Worm (Caenorhabditis elegans): Measurements from ENCODE around the gene R07E5.7.

R07E5.7 gene

DNA sequence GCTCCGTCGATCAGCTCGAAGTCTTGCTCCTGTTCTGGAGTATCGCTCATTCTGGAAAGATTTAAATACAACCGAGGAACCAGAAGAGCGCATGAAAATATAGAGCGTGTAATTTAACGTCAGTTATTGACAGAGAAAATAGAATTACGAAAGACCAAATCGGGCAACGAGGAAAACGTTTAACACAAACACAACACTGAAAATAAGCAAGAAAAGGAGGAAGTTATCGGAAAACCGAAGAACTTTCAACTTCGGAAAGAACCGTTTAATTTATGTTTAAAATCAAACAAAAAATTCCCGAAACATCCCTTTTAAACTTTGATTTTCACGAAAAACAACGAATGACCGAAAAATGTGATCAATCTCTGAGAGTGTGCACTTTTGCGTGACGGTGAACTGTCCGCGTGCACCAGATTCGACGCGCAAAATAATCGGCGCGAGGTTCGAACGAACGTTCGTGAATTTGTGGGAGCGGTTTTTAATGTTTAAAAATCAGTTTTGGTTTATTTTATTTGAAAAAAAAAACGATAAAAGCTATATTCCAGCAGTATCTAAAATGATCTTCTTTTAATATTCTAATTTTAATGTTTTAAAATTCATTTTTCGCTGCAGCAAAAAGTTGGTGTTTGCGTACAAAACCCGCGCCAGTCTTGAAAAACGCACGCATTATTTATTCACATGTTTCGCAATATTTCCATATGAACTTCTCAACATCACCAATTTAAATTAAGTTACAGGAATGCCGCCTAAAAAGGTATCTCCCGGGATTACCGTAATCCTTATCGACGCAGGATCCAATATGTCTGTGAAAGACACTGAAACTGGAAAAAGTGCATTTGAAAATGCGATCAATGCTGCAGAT, at the start of gene R07E5.7, which contains the start of gene cku-80:
TSS of gene R07E5.7 (minus strand) at position 51 of the 862 bp plus-strand sequence.
TSS of gene cku-80 (plus strand) at position 732 of the 862 bp plus-strand sequence.
- no peak for TF ChIP-seq hlh-1 (tag; optimal IDR thresholded peaks at IDR 0.05)
- TF ChIP-seq M03D4.4 (tag; optimal IDR thresholded peaks at IDR 0.05), result peak; percentile 6
- peak; percentile 30 for TF ChIP-seq ces-1 (GFP tag; optimal IDR thresholded peaks at IDR 0.05)
- peak; percentile 40 for TF ChIP-seq nhr-237 (tag; optimal IDR thresholded peaks at IDR 0.05)
- TF ChIP-seq lsy-2 (tag; optimal IDR thresholded peaks at IDR 0.05), result peak; percentile 71
- no peak for TF ChIP-seq ham-2 (GFP tag; optimal IDR thresholded peaks at IDR 0.05)
- peak; percentile 52 for TF ChIP-seq mep-1 (tag; optimal IDR thresholded peaks at IDR 0.05)
- peak; percentile 48 for TF ChIP-seq ceh-83 (GFP tag; optimal IDR thresholded peaks at IDR 0.05)
- TF ChIP-seq nhr-76 (tag; optimal IDR thresholded peaks at IDR 0.05), result no peak
- no peak for TF ChIP-seq nhr-28 (tag; optimal IDR thresholded peaks at IDR 0.05)

DNA sequence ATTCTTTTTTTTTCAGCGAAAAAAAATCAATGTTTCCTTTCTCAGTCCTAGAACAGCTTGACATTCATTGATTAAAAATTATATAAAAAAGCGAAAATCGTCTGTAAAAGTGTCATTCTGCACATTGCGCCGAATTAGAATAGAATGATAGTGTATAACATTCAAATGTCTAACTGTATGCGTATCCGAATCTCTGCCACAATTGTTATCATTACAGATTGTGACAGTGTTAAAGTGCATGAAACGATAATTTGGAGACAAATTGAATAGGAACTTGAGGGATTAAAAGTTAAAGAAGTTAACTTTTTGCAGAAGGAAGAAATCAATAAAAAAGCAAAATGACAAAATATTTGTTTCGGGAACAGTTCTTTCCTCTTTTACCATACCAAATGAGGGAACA, 49.4 kb upstream of the R07E5.7 start:
- no peak for TF ChIP-seq ceh-43 (GFP tag; optimal IDR thresholded peaks at IDR 0.05)
- no peak for TF ChIP-seq ces-1 (GFP tag; optimal IDR thresholded peaks at IDR 0.05)
- TF ChIP-seq sem-2 (GFP tag; optimal IDR thresholded peaks at IDR 0.05), result no peak
- no peak for TF ChIP-seq ztf-11 (tag; optimal IDR thresholded peaks at IDR 0.05)
- no peak for TF ChIP-seq flh-1 (GFP tag; optimal IDR thresholded peaks at IDR 0.05)
- no peak for TF ChIP-seq ceh-39 (tag; optimal IDR thresholded peaks at IDR 0.05)
- no peak for TF ChIP-seq pha-4 (tag; optimal IDR thresholded peaks at IDR 0.05)
- no peak for TF ChIP-seq unc-62 (GFP tag; optimal IDR thresholded peaks at IDR 0.05)
- TF ChIP-seq drap-1 (GFP tag; optimal IDR thresholded peaks at IDR 0.05), result no peak
- TF ChIP-seq sptf-1 (tag; optimal IDR thresholded peaks at IDR 0.05), result no peak
- no peak for TF ChIP-seq nhr-76 (tag; optimal IDR thresholded peaks at IDR 0.05)
- TF ChIP-seq unc-120 (tag; optimal IDR thresholded peaks at IDR 0.05; ENCODE audit: poor library complexity, severe bottlenecking), result no peak
- TF ChIP-seq bed-3 (GFP tag; optimal IDR thresholded peaks at IDR 0.05), result no peak
- TF ChIP-seq tbx-8 (GFP tag; optimal IDR thresholded peaks at IDR 0.05), result no peak

DNA sequence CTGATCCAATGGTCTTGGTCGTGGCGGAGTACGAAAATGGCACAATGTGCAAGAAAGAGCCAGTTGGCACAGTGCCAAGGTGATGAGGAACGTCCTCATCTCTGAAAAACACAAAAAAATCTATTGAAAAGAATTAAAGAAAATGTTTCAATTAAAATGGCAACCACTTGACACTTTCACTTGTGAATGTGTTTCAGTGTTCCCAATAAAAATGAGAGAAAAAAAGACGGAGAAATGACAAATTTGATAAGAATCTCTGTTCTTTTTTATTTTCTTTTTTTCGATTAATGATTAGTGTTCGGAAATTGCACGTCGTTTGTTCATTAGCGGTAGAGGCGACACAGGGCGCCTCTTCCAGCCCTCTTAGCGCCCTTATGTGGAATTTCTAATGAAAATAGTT, 48.3 kb upstream of the R07E5.7 start, which contains the start of gene ndg-4:
TSS of gene ndg-4 (minus strand) at position 101 of the 400 bp plus-strand sequence.
- TF ChIP-seq nhr-12 (tag; optimal IDR thresholded peaks at IDR 0.05) (no peak), ces-1 (GFP tag; optimal IDR thresholded peaks at IDR 0.05) (no peak), elt-3 (tag; optimal IDR thresholded peaks at IDR 0.05) (no peak), drap-1 (GFP tag; optimal IDR thresholded peaks at IDR 0.05) (no peak), ceh-43 (GFP tag; optimal IDR thresholded peaks at IDR 0.05) (no peak), blmp-1 (tag; optimal IDR thresholded peaks at IDR 0.05) (no peak), unc-120 (tag; optimal IDR thresholded peaks at IDR 0.05; ENCODE audit: poor library complexity, severe bottlenecking) (no peak), flh-1 (GFP tag; optimal IDR thresholded peaks at IDR 0.05) (no peak), sptf-1 (tag; optimal IDR thresholded peaks at IDR 0.05) (no peak)

DNA sequence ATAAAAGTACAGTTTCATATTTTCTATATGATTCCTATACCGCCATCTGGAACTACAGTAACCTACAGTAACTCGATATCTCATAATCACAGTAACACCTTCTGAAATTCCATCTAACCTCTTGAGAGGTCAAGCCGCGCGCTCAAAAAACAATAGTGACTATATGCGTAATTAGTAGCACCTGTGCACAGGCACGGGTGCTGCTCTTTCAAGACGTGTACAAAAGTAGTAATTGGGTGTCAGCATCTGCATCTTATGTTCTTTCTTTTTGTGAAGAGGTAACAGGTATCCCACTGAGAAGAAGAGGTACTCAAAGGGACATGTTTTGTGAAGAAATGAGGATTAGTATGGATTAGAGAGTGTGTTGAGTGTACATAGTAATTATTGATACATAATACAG, 42.4 kb upstream of the R07E5.7 start:
- TF ChIP-seq ces-1 (GFP tag; optimal IDR thresholded peaks at IDR 0.05) (no peak), pha-4 (tag; optimal IDR thresholded peaks at IDR 0.05) (no peak), nhr-76 (tag; optimal IDR thresholded peaks at IDR 0.05) (no peak), hlh-1 (tag; optimal IDR thresholded peaks at IDR 0.05) (no peak), ceh-43 (GFP tag; optimal IDR thresholded peaks at IDR 0.05) (peak; percentile 87), nhr-2 (tag; optimal IDR thresholded peaks at IDR 0.05) (peak; percentile 93), lsy-2 (tag; optimal IDR thresholded peaks at IDR 0.05) (no peak), tbx-8 (GFP tag; optimal IDR thresholded peaks at IDR 0.05) (no peak), nhr-237 (tag; optimal IDR thresholded peaks at IDR 0.05) (no peak), unc-39 (tag; optimal IDR thresholded peaks at IDR 0.05) (no peak), sptf-1 (tag; optimal IDR thresholded peaks at IDR 0.05) (no peak), bed-3 (GFP tag; optimal IDR thresholded peaks at IDR 0.05) (no peak), zip-8 (tag; optimal IDR thresholded peaks at IDR 0.05) (no peak), lin-32 (GFP tag; optimal IDR thresholded peaks at IDR 0.05) (peak; percentile 91), mls-2 (tag; optimal IDR thresholded peaks at IDR 0.05) (peak; percentile 32), drap-1 (GFP tag; optimal IDR thresholded peaks at IDR 0.05) (no peak)

DNA sequence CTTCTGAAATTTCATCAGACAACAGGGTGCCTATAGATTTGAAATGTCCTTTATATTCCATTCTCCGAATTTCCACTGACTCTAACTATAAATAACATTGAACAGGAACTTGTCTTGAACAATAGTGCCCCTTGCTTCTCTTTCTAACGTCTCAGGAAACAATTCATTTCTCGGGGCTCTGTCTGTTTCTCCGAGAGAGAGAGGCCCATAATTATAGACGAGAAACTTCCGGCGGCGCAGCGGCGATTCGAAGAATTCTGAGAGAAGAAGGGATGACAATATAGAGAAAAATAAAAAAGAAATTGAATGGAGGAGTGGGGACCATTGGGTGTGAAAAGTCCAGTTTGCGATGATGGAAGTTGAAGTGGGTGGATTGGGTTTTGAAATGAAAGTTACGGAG, 41.3 kb upstream of the R07E5.7 start:
- TF ChIP-seq sptf-1 (tag; optimal IDR thresholded peaks at IDR 0.05) (no peak), elt-3 (tag; optimal IDR thresholded peaks at IDR 0.05) (no peak), ham-2 (GFP tag; optimal IDR thresholded peaks at IDR 0.05) (no peak), bed-3 (GFP tag; optimal IDR thresholded peaks at IDR 0.05) (no peak), unc-62 (GFP tag; optimal IDR thresholded peaks at IDR 0.05) (no peak), mep-1 (tag; optimal IDR thresholded peaks at IDR 0.05) (no peak), blmp-1 (tag; optimal IDR thresholded peaks at IDR 0.05) (no peak), ces-1 (GFP tag; optimal IDR thresholded peaks at IDR 0.05) (no peak), ceh-83 (GFP tag; optimal IDR thresholded peaks at IDR 0.05) (no peak), nhr-76 (tag; optimal IDR thresholded peaks at IDR 0.05) (no peak), hlh-1 (tag; optimal IDR thresholded peaks at IDR 0.05) (no peak), mab-5 (tag; optimal IDR thresholded peaks at IDR 0.05) (no peak), drap-1 (GFP tag; optimal IDR thresholded peaks at IDR 0.05) (no peak), elt-1 (tag; optimal IDR thresholded peaks at IDR 0.05; ENCODE audit: borderline replicate concordance, insufficient read depth) (no peak)
